Worm (Caenorhabditis elegans) whole organism, young adult: ENCODE measurements around the gene nhr-257.

Experiments
- C06A6.2 ChIP-seq: fragments of 200-800 bp; sonication (Bioruptor generic); conservative IDR thresholded peaks from 2 replicates; pipeline ENCODE4 v1.3.6; 2022; ENCODE audit warnings: missing genetic modification characterization, missing compliant biosample characterization
- F33H1.4 ChIP-seq: fragments of 200-800 bp; sonication (Bioruptor generic); IDR thresholded peaks from 2 replicates; pipeline ENCODE4 v1.3.6; 2022; ENCODE audit warnings: missing genetic modification reagents, missing genetic modification characterization, missing compliant biosample characterization
- F37B4.10 ChIP-seq: fragments of 200-800 bp; sonication (Bioruptor generic); IDR thresholded peaks from 2 replicates; pipeline ENCODE4 v1.3.6; 2022; ENCODE audit warnings: missing genetic modification characterization, missing compliant biosample characterization
- F49E8.2 ChIP-seq: sonication (generic microtip); optimal IDR thresholded peaks from 3 replicates; lab custom pipeline; 2017; ENCODE audit warnings: missing genetic modification characterization, mild to moderate bottlenecking, missing compliant biosample characterization, antibody characterized with exemption, moderate library complexity; ENCODE audit not compliant: insufficient read depth
- F52B5.7 ChIP-seq: sonication (generic microtip); optimal IDR thresholded peaks from 2 replicates; lab custom pipeline; 2016; ENCODE audit warnings: mild to moderate bottlenecking, missing genetic modification characterization, missing compliant biosample characterization
- F57A8.1 ChIP-seq: fragments of 200-800 bp; sonication (Bioruptor generic); optimal IDR thresholded peaks from 2 replicates; lab custom pipeline; 2018; ENCODE audit warnings: mild to moderate bottlenecking, missing genetic modification characterization, moderate library complexity, missing compliant biosample characterization
- T07F8.4 ChIP-seq: sonication (generic microtip); optimal IDR thresholded peaks from 2 replicates; lab custom pipeline; 2016; ENCODE audit warnings: mild to moderate bottlenecking, missing genetic modification characterization, moderate library complexity, missing compliant biosample characterization
- Y95B8A.8 ChIP-seq: fragments of 200-800 bp; sonication (Bioruptor generic); IDR thresholded peaks from 2 replicates; pipeline ENCODE4 v1.3.6; 2022; ENCODE audit warnings: missing genetic modification reagents, missing genetic modification characterization, missing compliant biosample characterization
- ZK185.1 ChIP-seq: sonication (generic microtip); optimal IDR thresholded peaks from 2 replicates; lab custom pipeline; 2016; ENCODE audit warnings: mild to moderate bottlenecking, missing genetic modification characterization, missing compliant biosample characterization; ENCODE audit not compliant: poor library complexity, severe bottlenecking
- aptf-2 ChIP-seq: fragments of 200-800 bp; sonication (Bioruptor generic); conservative IDR thresholded peaks from 2 replicates; pipeline ENCODE4 v1.3.6; 2022; ENCODE audit warnings: missing genetic modification reagents, missing genetic modification characterization, missing compliant biosample characterization
- aptf-3 ChIP-seq: fragments of 200-800 bp; sonication (Bioruptor generic); IDR thresholded peaks from 2 replicates; pipeline ENCODE4 v1.3.6; 2022; ENCODE audit warnings: missing genetic modification characterization, missing compliant biosample characterization
- atf-7 ChIP-seq: sonication (generic microtip); optimal IDR thresholded peaks from 2 replicates; lab custom pipeline; 2017; ENCODE audit warnings: mild to moderate bottlenecking, missing genetic modification characterization, missing compliant biosample characterization
- attf-5 ChIP-seq: fragments of 200-800 bp; sonication (Bioruptor generic); optimal IDR thresholded peaks from 2 replicates; lab custom pipeline; 2018; ENCODE audit warnings: mild to moderate bottlenecking, missing genetic modification characterization, missing compliant biosample characterization
- attf-6 ChIP-seq: fragments of 200-800 bp; sonication (Bioruptor generic); IDR thresholded peaks from 2 replicates; pipeline ENCODE4 v1.3.6; 2022; ENCODE audit warnings: missing genetic modification reagents, missing genetic modification characterization, missing compliant biosample characterization
- bed-1 ChIP-seq: fragments of 200-800 bp; sonication (Bioruptor generic); IDR thresholded peaks from 2 replicates; pipeline ENCODE4 v1.3.6; 2022; ENCODE audit warnings: missing genetic modification reagents, missing genetic modification characterization, missing compliant biosample characterization
- ccch-3 ChIP-seq: fragments of 200-800 bp; sonication (Bioruptor generic); optimal IDR thresholded peaks from 2 replicates; lab custom pipeline; 2018; ENCODE audit warnings: mild to moderate bottlenecking, missing genetic modification characterization, missing compliant biosample characterization
- cebp-1 ChIP-seq, 2 experiments: fragments of 200-800 bp in 1 of 2; sonication (Bioruptor generic) in 1 of 2; sonication (generic microtip) in 1 of 2; IDR thresholded peaks in 1 of 2; optimal IDR thresholded peaks in 1 of 2; 2 replicates each; pipeline versions ENCODE4 v1.3.6 to Lab custom; 2017 to 2022; ENCODE audit warnings: missing compliant biosample characterization in 2 of 2, missing genetic modification characterization in 2 of 2, mild to moderate bottlenecking in 1 of 2, missing genetic modification reagents in 1 of 2, moderate library complexity in 1 of 2
- ceh-100 ChIP-seq: fragments of 200-800 bp; sonication (Bioruptor generic); IDR thresholded peaks from 2 replicates; pipeline ENCODE4 v1.3.6; 2022; ENCODE audit warnings: missing genetic modification reagents, missing genetic modification characterization, missing compliant biosample characterization
- die-1 ChIP-seq: sonication (generic microtip); optimal IDR thresholded peaks from 2 replicates; lab custom pipeline; 2016; ENCODE audit warnings: missing genotype, mild to moderate bottlenecking, missing genetic modification characterization, missing compliant biosample characterization
- dpff-1 ChIP-seq: sonication (generic microtip); optimal IDR thresholded peaks from 2 replicates; lab custom pipeline; 2017; ENCODE audit warnings: mild to moderate bottlenecking, missing genetic modification characterization, missing compliant biosample characterization
- egl-18 ChIP-seq: fragments of 200-800 bp; sonication (Bioruptor generic); IDR thresholded peaks from 2 replicates; pipeline ENCODE4 v1.3.6; 2022; ENCODE audit warnings: missing genetic modification reagents, missing genetic modification characterization, missing compliant biosample characterization
- ekl-4 ChIP-seq: fragments of 200-800 bp; sonication (Bioruptor generic); IDR thresholded peaks from 2 replicates; pipeline ENCODE4 v1.3.6; 2022; ENCODE audit warnings: missing genetic modification reagents, missing genetic modification characterization, missing compliant biosample characterization
- ets-4 ChIP-seq: fragments of 200-800 bp; sonication (Bioruptor generic); optimal IDR thresholded peaks from 2 replicates; lab custom pipeline; 2018; ENCODE audit warnings: mild to moderate bottlenecking, missing genetic modification characterization, missing compliant biosample characterization
- gei-17 ChIP-seq: fragments of 200-800 bp; sonication (Bioruptor generic); optimal IDR thresholded peaks from 2 replicates; lab custom pipeline; 2018; ENCODE audit warnings: mild to moderate bottlenecking, missing genetic modification characterization, missing compliant biosample characterization
- hlh-26 ChIP-seq: fragments of 200-800 bp; sonication (Bioruptor generic); conservative IDR thresholded peaks from 2 replicates; pipeline ENCODE4 v1.3.6; 2022; ENCODE audit warnings: missing genetic modification reagents, missing genetic modification characterization, missing compliant biosample characterization
- hmg-1.2 ChIP-seq: fragments of 200-800 bp; sonication (Bioruptor generic); IDR thresholded peaks from 2 replicates; pipeline ENCODE4 v1.3.6; 2022; ENCODE audit warnings: missing genetic modification reagents, missing genetic modification characterization, missing compliant biosample characterization
- let-607 ChIP-seq, 2 experiments: fragments of 200-800 bp in 1 of 2; sonication (Bioruptor generic) in 1 of 2; sonication (generic microtip) in 1 of 2; optimal IDR thresholded peaks; 2 replicates each; lab custom pipeline; 2016 to 2018; ENCODE audit warnings: mild to moderate bottlenecking in 2 of 2, missing compliant biosample characterization in 2 of 2, missing genetic modification characterization in 2 of 2, moderate library complexity in 2 of 2, missing genotype in 1 of 2
- madf-10 ChIP-seq: sonication (generic microtip); optimal IDR thresholded peaks from 2 replicates; lab custom pipeline; 2016; ENCODE audit warnings: mild to moderate bottlenecking, missing genetic modification characterization, missing compliant biosample characterization
- madf-3 ChIP-seq: fragments of 200-800 bp; sonication (Bioruptor generic); IDR thresholded peaks from 2 replicates; pipeline ENCODE4 v1.3.6; 2022; ENCODE audit warnings: missing genetic modification reagents, missing genetic modification characterization, missing compliant biosample characterization
- madf-8 ChIP-seq: fragments of 200-800 bp; sonication (Bioruptor generic); conservative IDR thresholded peaks from 2 replicates; pipeline ENCODE4 v1.3.6; 2022; ENCODE audit warnings: missing genetic modification reagents, missing genetic modification characterization, missing compliant biosample characterization
- nfyb-1 ChIP-seq: fragments of 200-800 bp; sonication (Bioruptor generic); IDR thresholded peaks from 2 replicates; pipeline ENCODE4 v1.3.6; 2022; ENCODE audit warnings: missing genetic modification reagents, missing genetic modification characterization, missing compliant biosample characterization
- rec-8 ChIP-seq, 2 experiments: sonication (generic microtip); optimal IDR thresholded peaks; 2 replicates each; lab custom pipeline; 2016; ENCODE audit warnings: mild to moderate bottlenecking in 2 of 2, missing genetic modification characterization in 2 of 2, missing genetic modification reagents in 2 of 2, missing genotype in 2 of 2, missing biosample characterization in 1 of 2, missing compliant biosample characterization in 1 of 2, moderate library complexity in 1 of 2
- sea-2 ChIP-seq: fragments of 200-800 bp; sonication (Bioruptor generic); IDR thresholded peaks from 2 replicates; pipeline ENCODE4 v1.3.6; 2022; ENCODE audit warnings: missing genetic modification characterization, missing compliant biosample characterization
- snpc-4 ChIP-seq, 5 experiments: fragments of 150-350 bp in 1 of 5; sonication (generic microtip) in 4 of 5; optimal IDR thresholded peaks; 2 replicates each; lab custom pipeline; 2014 to 2018; ENCODE audit warnings: missing genetic modification characterization in 5 of 5, missing biosample characterization in 3 of 5, antibody characterized with exemption in 2 of 5, mild to moderate bottlenecking in 2 of 5, missing compliant biosample characterization in 2 of 5, missing genotype in 2 of 5, moderate library complexity in 2 of 5, missing genetic modification reagents in 1 of 5
- sptf-2 ChIP-seq: fragments of 200-800 bp; sonication (Bioruptor generic); optimal IDR thresholded peaks from 2 replicates; lab custom pipeline; 2018; ENCODE audit warnings: mild to moderate bottlenecking, missing genetic modification characterization, missing compliant biosample characterization
- unc-130 ChIP-seq: sonication (generic microtip); optimal IDR thresholded peaks from 2 replicates; lab custom pipeline; 2016; ENCODE audit warnings: missing genetic modification reagents, missing genetic modification characterization, missing compliant biosample characterization
- zfh-2 ChIP-seq: fragments of 200-800 bp; sonication (Bioruptor generic); conservative IDR thresholded peaks from 2 replicates; pipeline ENCODE4 v1.3.6; 2022; ENCODE audit warnings: missing genetic modification reagents, missing genetic modification characterization, missing compliant biosample characterization
- ztf-18 ChIP-seq: sonication (generic microtip); optimal IDR thresholded peaks from 2 replicates; lab custom pipeline; 2016; ENCODE audit warnings: missing genotype, mild to moderate bottlenecking, missing genetic modification characterization, missing compliant biosample characterization
- ztf-22 ChIP-seq: fragments of 200-800 bp; sonication (Bioruptor generic); optimal IDR thresholded peaks from 2 replicates; lab custom pipeline; 2018; ENCODE audit warnings: mild to moderate bottlenecking, missing genetic modification characterization, moderate library complexity, missing compliant biosample characterization
- ztf-26 ChIP-seq: sonication (generic microtip); optimal IDR thresholded peaks from 2 replicates; lab custom pipeline; 2017; ENCODE audit warnings: missing genetic modification characterization, missing compliant biosample characterization
- ztf-28 ChIP-seq: fragments of 200-800 bp; sonication (Bioruptor generic); IDR thresholded peaks from 2 replicates; pipeline ENCODE4 v1.3.6; 2022; ENCODE audit warnings: missing genetic modification reagents, missing genetic modification characterization, missing compliant biosample characterization
- ztf-3 ChIP-seq: fragments of 200-800 bp; sonication (Bioruptor generic); optimal IDR thresholded peaks from 2 replicates; lab custom pipeline; 2018; ENCODE audit warnings: mild to moderate bottlenecking, missing genetic modification characterization, missing compliant biosample characterization

The nhr-257 gene

DNA sequence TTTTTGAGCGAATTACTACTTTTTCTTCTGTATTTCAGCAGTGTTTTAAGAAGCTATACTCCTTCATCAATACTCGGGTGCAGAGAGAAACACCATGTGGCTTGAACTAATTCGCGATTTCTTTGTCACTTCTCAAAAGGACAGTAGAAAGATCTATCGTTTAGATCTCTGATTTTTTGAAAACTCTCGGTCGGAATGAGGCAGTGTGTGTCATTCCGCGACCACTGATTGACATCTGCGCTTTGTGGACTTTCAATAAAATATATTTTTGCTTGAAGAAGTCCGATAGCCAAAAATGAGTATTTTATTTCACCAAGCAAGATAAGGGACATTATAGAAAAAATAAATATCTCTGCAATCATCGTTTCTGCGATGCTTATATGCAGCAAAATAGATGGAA, 9.3 kb downstream of the nhr-257 start:
- TF ChIP-seq C06A6.2 (GFP tag; lab: Robert Waterston, UW) (no peak), F52B5.7 (no peak), die-1 (tag; lab: Kevin White, UChicago) (no peak), F37B4.10 (no peak), madf-10 (no peak), aptf-2 (no peak)

DNA sequence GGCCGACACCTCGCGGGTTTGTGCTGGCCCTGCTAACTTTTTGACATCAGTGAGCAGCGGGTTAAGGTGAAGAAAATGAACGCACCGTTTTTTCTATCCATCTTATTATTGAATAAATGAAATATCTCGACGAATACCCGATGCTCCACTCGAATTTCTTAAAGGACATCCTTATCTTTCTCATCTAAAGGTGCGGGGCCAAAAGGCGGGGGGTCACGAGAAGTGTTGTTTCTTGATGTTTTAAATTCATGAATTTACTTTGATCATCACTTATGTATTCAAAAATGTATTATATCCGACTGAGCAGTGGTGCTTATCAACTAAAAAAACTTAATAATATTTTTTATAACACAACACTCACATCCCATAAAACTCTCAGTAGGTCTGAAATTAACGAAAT, 11.9 kb downstream of the nhr-257 start, which contains the start of gene nhr-261:
Gene nhr-261 (minus strand): TSS at position 101 of the 400 bp plus-strand sequence.
- no peak for TF ChIP-seq ceh-100 (GFP tag; lab: Robert Waterston, UW)
- TF ChIP-seq hmg-1.2 (GFP tag; lab: Robert Waterston, UW): no peak
- TF ChIP-seq dpff-1 (tag; lab: Kevin White, UChicago): no peak
- TF ChIP-seq Y95B8A.8 (GFP tag; lab: Robert Waterston, UW): no peak
- TF ChIP-seq egl-18: no peak
- TF ChIP-seq madf-10: no peak
- TF ChIP-seq sea-2 (GFP tag; lab: Robert Waterston, UW): no peak
- no peak for TF ChIP-seq ekl-4
- TF ChIP-seq F49E8.2: no peak
- no peak for TF ChIP-seq gei-17 (GFP tag; lab: Kevin White, UChicago)
- TF ChIP-seq ztf-22: no peak
- TF ChIP-seq attf-6 (GFP tag; lab: Robert Waterston, UW): no peak
- no peak for TF ChIP-seq zfh-2 (GFP tag; lab: Robert Waterston, UW)
- TF ChIP-seq ztf-18: no peak
- TF ChIP-seq rec-8 (tag; optimal IDR thresholded peaks at IDR 0.05; lab: Kevin White, UChicago): no peak
- TF ChIP-seq attf-5 (GFP tag; lab: Kevin White, UChicago): no peak
- no peak for TF ChIP-seq unc-130 (GFP tag; lab: Kevin White, UChicago)
- no peak for TF ChIP-seq madf-8 (GFP tag; lab: Robert Waterston, UW)
- TF ChIP-seq, all 124 proteins: peak for 0

DNA sequence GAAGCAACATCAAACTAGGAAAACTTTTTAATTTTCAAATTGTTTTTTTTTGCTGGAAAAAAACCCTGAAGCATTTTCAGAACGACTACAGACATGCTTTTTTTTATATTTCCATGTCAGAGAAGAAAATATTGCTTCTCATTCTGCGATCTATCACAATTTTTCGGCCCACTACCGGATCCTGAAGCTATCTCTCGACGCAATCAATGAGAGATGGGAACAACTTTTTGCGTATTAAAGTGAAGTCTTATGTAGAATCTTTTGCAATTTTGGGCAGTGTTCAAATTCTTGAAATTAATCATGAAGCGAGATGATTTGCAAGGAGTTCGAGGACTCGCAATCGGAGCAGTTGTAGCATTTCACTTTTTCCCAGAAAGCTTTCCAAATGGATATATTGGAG, 16.8 kb downstream of the nhr-257 start, which contains the start of gene oac-10:
Gene oac-10 (plus strand): TSS at position 301 of the 400 bp plus-strand sequence.
- no peak for TF ChIP-seq F33H1.4 (GFP tag; lab: Robert Waterston, UW)
- TF ChIP-seq hlh-26 (GFP tag; lab: Robert Waterston, UW): no peak
- no peak for TF ChIP-seq T07F8.4

DNA sequence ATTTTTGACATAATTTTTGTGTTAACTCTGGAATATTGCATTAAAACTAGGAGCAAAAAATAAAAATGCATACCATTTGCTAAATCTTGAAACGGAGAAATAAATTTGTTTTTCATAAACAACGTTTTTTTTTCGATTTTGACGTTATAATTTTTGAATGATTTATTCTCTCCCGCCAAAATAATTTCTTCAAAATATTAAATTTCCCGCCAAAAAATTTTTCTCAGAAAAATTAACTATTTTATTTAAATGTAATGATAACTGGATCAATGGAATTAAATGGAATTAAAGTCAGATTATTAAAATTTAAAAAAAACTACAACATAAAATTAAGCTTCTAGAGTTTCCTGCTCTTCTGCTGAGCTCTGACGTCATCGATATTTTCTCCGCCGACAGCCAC, 24.4 kb downstream of the nhr-257 start, which contains the start of gene nep-3:
Gene nep-3 (minus strand): TSS at position 101 of the 400 bp plus-strand sequence.
- TF ChIP-seq cebp-1 (GFP tag; IDR thresholded peaks at IDR 0.05; lab: Robert Waterston, UW) (no peak), cebp-1 (tag; optimal IDR thresholded peaks at IDR 0.05; lab: Kevin White, UChicago) (no peak), sptf-2 (no peak), attf-5 (GFP tag; lab: Kevin White, UChicago) (no peak), atf-7 (tag; lab: Kevin White, UChicago) (no peak), zfh-2 (GFP tag; lab: Robert Waterston, UW) (no peak), nfyb-1 (GFP tag; lab: Robert Waterston, UW) (no peak), ztf-18 (no peak), ccch-3 (GFP tag; lab: Kevin White, UChicago) (no peak), aptf-3 (GFP tag; lab: Robert Waterston, UW) (no peak), madf-3 (GFP tag; lab: Robert Waterston, UW) (no peak), ztf-26 (tag; lab: Kevin White, UChicago) (no peak), ztf-28 (no peak), let-607 (tag; optimal IDR thresholded peaks at IDR 0.05; lab: Kevin White, UChicago) (no peak), ets-4 (GFP tag; lab: Kevin White, UChicago) (no peak), F57A8.1 (GFP tag; lab: Kevin White, UChicago) (no peak), snpc-4 (GFP tag; optimal IDR thresholded peaks at IDR 0.05; lab: Kevin White, UChicago) (no peak), snpc-4 (tag; optimal IDR thresholded peaks at IDR 0.05; lab: Kevin White, UChicago) (no peak), ztf-3 (no peak), ZK185.1 (tag; lab: Kevin White, UChicago) (no peak), aptf-2 (no peak), bed-1 (GFP tag; lab: Robert Waterston, UW) (no peak)
